Fruit fly (Drosophila melanogaster): ENCODE measurements around the gene D12.

The D12 gene

dm6 chr2L:8425212-8425611 is 12.0 kb downstream of the D12 start:
- TF ChIP-seq EcR (GFP tag; optimal IDR thresholded peaks at IDR 0.05): peak in 1 of 2 experiments; percentile 20
- no peak for TF ChIP-seq usp (GFP tag; optimal IDR thresholded peaks at IDR 0.05)
- TF ChIP-seq Dll (optimal IDR thresholded peaks at IDR 0.05): no peak

dm6 chr2L:8424662-8425208 is 12.4 kb downstream of the D12 start:
- TF ChIP-seq CG8478 (optimal IDR thresholded peaks at IDR 0.05) (no peak), pan (optimal IDR thresholded peaks at IDR 0.05) (no peak), psq (optimal IDR thresholded peaks at IDR 0.05) (no peak), Dll (optimal IDR thresholded peaks at IDR 0.05) (no peak), usp (GFP tag; optimal IDR thresholded peaks at IDR 0.05) (no peak)

dm6 chr2L:8424090-8424470 is 13.1 kb downstream of the D12 start:
- TF ChIP-seq psq (optimal IDR thresholded peaks at IDR 0.05): no peak
- TF ChIP-seq usp (GFP tag; optimal IDR thresholded peaks at IDR 0.05): no peak
- peak in 1 of 2 experiments; percentile 1 for TF ChIP-seq EcR (GFP tag; optimal IDR thresholded peaks at IDR 0.05)
- no peak for TF ChIP-seq Dll (optimal IDR thresholded peaks at IDR 0.05)
- no peak for TF ChIP-seq pan (optimal IDR thresholded peaks at IDR 0.05)

- TF ChIP-seq pan (optimal IDR thresholded peaks at IDR 0.05) (no peak), usp (GFP tag; optimal IDR thresholded peaks at IDR 0.05) (no peak), Dll (optimal IDR thresholded peaks at IDR 0.05) (no peak), CG8478 (optimal IDR thresholded peaks at IDR 0.05) (no peak), psq (optimal IDR thresholded peaks at IDR 0.05) (no peak), EcR (GFP tag; optimal IDR thresholded peaks at IDR 0.05) (no peak)
Observed at dm6 chr2L:8423460-8424089, 13.6 kb downstream of the D12 start.

- TF ChIP-seq Dll (optimal IDR thresholded peaks at IDR 0.05) (no peak), usp (GFP tag; optimal IDR thresholded peaks at IDR 0.05) (no peak), EcR (GFP tag; optimal IDR thresholded peaks at IDR 0.05) (no peak), pan (optimal IDR thresholded peaks at IDR 0.05) (no peak), psq (optimal IDR thresholded peaks at IDR 0.05) (no peak)
Observed at dm6 chr2L:8423047-8423446, 14.1 kb downstream of the D12 start.

dm6 chr2L:8421717-8422116 is 15.4 kb downstream of the D12 start:
- TF ChIP-seq psq (optimal IDR thresholded peaks at IDR 0.05) (no peak), usp (GFP tag; optimal IDR thresholded peaks at IDR 0.05) (no peak), pan (optimal IDR thresholded peaks at IDR 0.05) (no peak), EcR (GFP tag; optimal IDR thresholded peaks at IDR 0.05) (no peak), CG8478 (optimal IDR thresholded peaks at IDR 0.05) (no peak), Dll (optimal IDR thresholded peaks at IDR 0.05) (no peak)

- TF ChIP-seq EcR (GFP tag; optimal IDR thresholded peaks at IDR 0.05) (no peak), pan (optimal IDR thresholded peaks at IDR 0.05) (peak; percentile 58)
Observed at dm6 chr2L:8420259-8420930, 16.8 kb downstream of the D12 start.

- TF ChIP-seq usp (GFP tag; optimal IDR thresholded peaks at IDR 0.05): no peak
- TF ChIP-seq pan (optimal IDR thresholded peaks at IDR 0.05): no peak
- TF ChIP-seq EcR (GFP tag; optimal IDR thresholded peaks at IDR 0.05): peak in 1 of 2 experiments; percentile 51
Observed at dm6 chr2L:8419382-8419940, 17.7 kb downstream of the D12 start.

- TF ChIP-seq EcR (GFP tag; optimal IDR thresholded peaks at IDR 0.05): no peak
Observed at dm6 chr2L:8418113-8418885, 18.9 kb downstream of the D12 start.

dm6 chr2L:8417562-8417961 is 19.6 kb downstream of the D12 start:
- no peak for TF ChIP-seq pan (optimal IDR thresholded peaks at IDR 0.05)
- no peak for TF ChIP-seq Dll (optimal IDR thresholded peaks at IDR 0.05)
- no peak for TF ChIP-seq usp (GFP tag; optimal IDR thresholded peaks at IDR 0.05)
- TF ChIP-seq psq (optimal IDR thresholded peaks at IDR 0.05): no peak
- no peak for TF ChIP-seq EcR (GFP tag; optimal IDR thresholded peaks at IDR 0.05)

dm6 chr2L:8416350-8417046 is 20.7 kb downstream of the D12 start:
- TF ChIP-seq CG8478 (optimal IDR thresholded peaks at IDR 0.05): no peak
- TF ChIP-seq usp (GFP tag; optimal IDR thresholded peaks at IDR 0.05): no peak
- peak; percentile 53 for TF ChIP-seq Dll (optimal IDR thresholded peaks at IDR 0.05)
- TF ChIP-seq EcR (GFP tag; optimal IDR thresholded peaks at IDR 0.05): no peak
- no peak for TF ChIP-seq psq (optimal IDR thresholded peaks at IDR 0.05)
- TF ChIP-seq pan (optimal IDR thresholded peaks at IDR 0.05): no peak
